In genomic region chr2L:1575604-1576003, dm6 we compare ENCODE assay signal across 1 fruit fly cellular context.
TF ChIP-seq lines count a peak whose summit lies in the region.

No protein-coding gene starts in this region.

TF ChIP-seq in whole organism, embryonic, 481 proteins besides CTCF, POLR2A, EP300 and RAD21 (continued from another document and continues in another):
- TF ChIP-seq Camta (GFP tag; optimal IDR thresholded peaks at IDR 0.05; lab: Kevin White, UChicago) (no peak), peb (GFP tag; IDR thresholded peaks at IDR 0.05; lab: Robert Waterston, UW) (no peak), gfzf (GFP tag; optimal IDR thresholded peaks at IDR 0.05; lab: Kevin White, UChicago) (no peak), MTF-1 (GFP tag; optimal IDR thresholded peaks at IDR 0.05; lab: Kevin White, UChicago; ENCODE audit: borderline replicate concordance) (no peak), chinmo (GFP tag; IDR thresholded peaks at IDR 0.05; lab: Robert Waterston, UW; ENCODE audit: partially characterized antibody) (no peak), Hmx (GFP tag; optimal IDR thresholded peaks at IDR 0.05; lab: Kevin White, UChicago) (no peak), trem (tag; optimal IDR thresholded peaks at IDR 0.05; lab: Kevin White, UChicago) (no peak), esg (GFP tag; conservative IDR thresholded peaks at IDR 0.05; lab: Robert Waterston, UW) (0 out of 2 replicates have a peak, but pooled peaks have one; percentile 20), inv (GFP tag; IDR thresholded peaks at IDR 0.05; lab: Robert Waterston, UW; ENCODE audit: partially characterized antibody) (no peak), Ets65A (GFP tag; lab: Kevin White, UChicago) (no peak), sens-2 (GFP tag; IDR thresholded peaks at IDR 0.05; lab: Robert Waterston, UW) (no peak), Lim3 (GFP tag; IDR thresholded peaks at IDR 0.05; lab: Robert Waterston, UW) (no peak), pb (GFP tag; optimal IDR thresholded peaks at IDR 0.05; lab: Kevin White, UChicago) (no peak), CG13775 (GFP tag; optimal IDR thresholded peaks at IDR 0.05; lab: Kevin White, UChicago) (no peak), tll (GFP tag; optimal IDR thresholded peaks at IDR 0.05; lab: Kevin White, UChicago) (no peak), CG10147 (GFP tag; optimal IDR thresholded peaks at IDR 0.05; lab: Kevin White, UChicago) (no peak), p53 (GFP tag; optimal IDR thresholded peaks at IDR 0.05; lab: Kevin White, UChicago) (no peak), CG12236 (GFP tag; optimal IDR thresholded peaks at IDR 0.05; lab: Kevin White, UChicago) (no peak), fu2 (GFP tag; optimal IDR thresholded peaks at IDR 0.05; lab: Kevin White, UChicago) (no peak), ewg (GFP tag; optimal IDR thresholded peaks at IDR 0.05; lab: Kevin White, UChicago) (peak; percentile 20), Doc3 (GFP tag; IDR thresholded peaks at IDR 0.05; lab: Robert Waterston, UW; ENCODE audit: partially characterized antibody) (no peak), CG13296 (GFP tag; optimal IDR thresholded peaks at IDR 0.05; lab: Kevin White, UChicago) (no peak), vnd (GFP tag; IDR thresholded peaks at IDR 0.05; lab: Robert Waterston, UW; ENCODE audit: partially characterized antibody) (no peak), Chrac-16 (GFP tag; optimal IDR thresholded peaks at IDR 0.05; lab: Kevin White, UChicago) (no peak), CG8924 (tag; optimal IDR thresholded peaks at IDR 0.05; lab: Kevin White, UChicago) (no peak), H15 (GFP tag; IDR thresholded peaks at IDR 0.05; lab: Robert Waterston, UW) (peak; percentile 41; the same call in 1 of the 3 replicates), run (tag; optimal IDR thresholded peaks at IDR 0.05; lab: Kevin White, UChicago) (no peak), chif (GFP tag; optimal IDR thresholded peaks at IDR 0.05; lab: Kevin White, UChicago) (peak in 1 of 2 experiments; percentile 20), jing (GFP tag; optimal IDR thresholded peaks at IDR 0.05; lab: Kevin White, UChicago) (peak; percentile 19), Lhr (GFP tag; optimal IDR thresholded peaks at IDR 0.05; lab: Kevin White, UChicago) (no peak), CG18599 (GFP tag; optimal IDR thresholded peaks at IDR 0.05; lab: Kevin White, UChicago) (peak; percentile 7), twi (tag; optimal IDR thresholded peaks at IDR 0.05; lab: Kevin White, UChicago) (no peak), CG4404 (GFP tag; IDR thresholded peaks at IDR 0.05; lab: Robert Waterston, UW) (no peak), CG2129 (GFP tag; IDR thresholded peaks at IDR 0.05; lab: Robert Waterston, UW; ENCODE audit: partially characterized antibody) (no peak), NfI (GFP tag; optimal IDR thresholded peaks at IDR 0.05; lab: Kevin White, UChicago) (peak; percentile 20), NC2β (GFP tag; optimal IDR thresholded peaks at IDR 0.05; lab: Kevin White, UChicago) (no peak), ash1 (GFP tag; optimal IDR thresholded peaks at IDR 0.05; lab: Kevin White, UChicago) (no peak), HHEX (GFP tag; optimal IDR thresholded peaks at IDR 0.05; lab: Kevin White, UChicago) (peak; percentile 42), CG12391 (tag; optimal IDR thresholded peaks at IDR 0.05; lab: Kevin White, UChicago) (no peak), Max (GFP tag; optimal IDR thresholded peaks at IDR 0.05; lab: Kevin White, UChicago) (no peak), tna (GFP tag; IDR thresholded peaks at IDR 0.05; lab: Robert Waterston, UW; ENCODE audit: partially characterized antibody) (no peak), zf30C (GFP tag; optimal IDR thresholded peaks at IDR 0.05; lab: Kevin White, UChicago) (no peak), E2f2 (GFP tag; IDR thresholded peaks at IDR 0.05; lab: Robert Waterston, UW) (no peak), org-1 (GFP tag; optimal IDR thresholded peaks at IDR 0.05; lab: Kevin White, UChicago) (no peak), CG17829 (tag; optimal IDR thresholded peaks at IDR 0.05; lab: Kevin White, UChicago) (no peak), CG13894 (tag; optimal IDR thresholded peaks at IDR 0.05; lab: Kevin White, UChicago) (no peak), CG12744 (GFP tag; optimal IDR thresholded peaks at IDR 0.05; lab: Kevin White, UChicago) (no peak), CG2712 (tag; optimal IDR thresholded peaks at IDR 0.05; lab: Kevin White, UChicago) (peak; percentile 54), CG12219 (GFP tag; optimal IDR thresholded peaks at IDR 0.05; lab: Kevin White, UChicago) (peak; percentile 2), CG6813 (GFP tag; optimal IDR thresholded peaks at IDR 0.05; lab: Kevin White, UChicago) (no peak), NK7.1 (GFP tag; optimal IDR thresholded peaks at IDR 0.05; lab: Kevin White, UChicago) (no peak), grau (tag; optimal IDR thresholded peaks at IDR 0.05; lab: Kevin White, UChicago) (peak; percentile 27), trh (GFP tag; optimal IDR thresholded peaks at IDR 0.05; lab: Kevin White, UChicago) (no peak), Nf-YB (GFP tag; optimal IDR thresholded peaks at IDR 0.05; lab: Kevin White, UChicago) (no peak), Oaz (GFP tag; IDR thresholded peaks at IDR 0.05; lab: Robert Waterston, UW) (no peak), PHDP (tag; optimal IDR thresholded peaks at IDR 0.05; lab: Kevin White, UChicago) (no peak), br (optimal IDR thresholded peaks at IDR 0.05; lab: Kevin White, UChicago) (no peak), D19A (tag; optimal IDR thresholded peaks at IDR 0.05; lab: Kevin White, UChicago) (peak; percentile 8), MESR4 (GFP tag; optimal IDR thresholded peaks at IDR 0.05; lab: Kevin White, UChicago) (no peak), Nf-YC (tag; optimal IDR thresholded peaks at IDR 0.05; lab: Kevin White, UChicago) (no peak), CG33557 (GFP tag; optimal IDR thresholded peaks at IDR 0.05; lab: Kevin White, UChicago) (no peak), Hmr (GFP tag; optimal IDR thresholded peaks at IDR 0.05; lab: Kevin White, UChicago) (no peak), Elba2 (GFP tag; optimal IDR thresholded peaks at IDR 0.05; lab: Kevin White, UChicago) (no peak), CG10462 (GFP tag; optimal IDR thresholded peaks at IDR 0.05; lab: Kevin White, UChicago) (no peak), ara (GFP tag; IDR thresholded peaks at IDR 0.05; lab: Robert Waterston, UW) (peak; percentile 68), CG9817 (tag; optimal IDR thresholded peaks at IDR 0.05; lab: Kevin White, UChicago) (no peak), Fer1 (GFP tag; optimal IDR thresholded peaks at IDR 0.05; lab: Kevin White, UChicago) (peak; percentile 10), CG10209 (GFP tag; optimal IDR thresholded peaks at IDR 0.05; lab: Kevin White, UChicago) (no peak), Lpt (GFP tag; optimal IDR thresholded peaks at IDR 0.05; lab: Kevin White, UChicago) (no peak), kay (GFP tag; optimal IDR thresholded peaks at IDR 0.05; lab: Kevin White, UChicago) (no peak), BtbVII (GFP tag; optimal IDR thresholded peaks at IDR 0.05; lab: Kevin White, UChicago) (no peak), HmgD (GFP tag; optimal IDR thresholded peaks at IDR 0.05; lab: Kevin White, UChicago) (no peak), CG6654 (GFP tag; optimal IDR thresholded peaks at IDR 0.05; lab: Kevin White, UChicago) (no peak), pzg (GFP tag; optimal IDR thresholded peaks at IDR 0.05; lab: Kevin White, UChicago) (no peak), CG12104 (GFP tag; optimal IDR thresholded peaks at IDR 0.05; lab: Kevin White, UChicago) (no peak), sug (tag; optimal IDR thresholded peaks at IDR 0.05; lab: Kevin White, UChicago) (no peak), mam (GFP tag; optimal IDR thresholded peaks at IDR 0.05; lab: Kevin White, UChicago) (no peak), CG3838 (GFP tag; optimal IDR thresholded peaks at IDR 0.05; lab: Kevin White, UChicago) (no peak), YL-1 (GFP tag; optimal IDR thresholded peaks at IDR 0.05; lab: Kevin White, UChicago) (no peak), CG10979 (tag; optimal IDR thresholded peaks at IDR 0.05; lab: Kevin White, UChicago) (no peak), CG2202 (tag; optimal IDR thresholded peaks at IDR 0.05; lab: Kevin White, UChicago) (no peak), da (GFP tag; optimal IDR thresholded peaks at IDR 0.05; lab: Kevin White, UChicago) (no peak), ab (GFP tag; optimal IDR thresholded peaks at IDR 0.05; lab: Kevin White, UChicago) (no peak), cad (GFP tag; optimal IDR thresholded peaks at IDR 0.05; lab: Kevin White, UChicago) (no peak), cwo (GFP tag; optimal IDR thresholded peaks at IDR 0.05; lab: Kevin White, UChicago) (no peak), CG30020 (tag; optimal IDR thresholded peaks at IDR 0.05; lab: Kevin White, UChicago) (no peak), gsb-n (tag; optimal IDR thresholded peaks at IDR 0.05; lab: Kevin White, UChicago) (no peak), CG3407 (GFP tag; optimal IDR thresholded peaks at IDR 0.05; lab: Kevin White, UChicago) (no peak), CG6254 (GFP tag; optimal IDR thresholded peaks at IDR 0.05; lab: Kevin White, UChicago) (no peak), CG17359 (tag; optimal IDR thresholded peaks at IDR 0.05; lab: Kevin White, UChicago) (peak; percentile 52), crp (GFP tag; optimal IDR thresholded peaks at IDR 0.05; lab: Kevin White, UChicago) (no peak), lola (GFP tag; optimal IDR thresholded peaks at IDR 0.05; lab: Kevin White, UChicago) (no peak), Meics (GFP tag; optimal IDR thresholded peaks at IDR 0.05; lab: Kevin White, UChicago) (no peak), CG7271 (tag; optimal IDR thresholded peaks at IDR 0.05; lab: Kevin White, UChicago) (no peak), CG13424 (tag; optimal IDR thresholded peaks at IDR 0.05; lab: Kevin White, UChicago) (peak; percentile 47), NC2α (GFP tag; optimal IDR thresholded peaks at IDR 0.05; lab: Kevin White, UChicago) (no peak), Fer3 (tag; optimal IDR thresholded peaks at IDR 0.05; lab: Kevin White, UChicago) (peak; percentile 12), jigr1 (GFP tag; IDR thresholded peaks at IDR 0.05; lab: Robert Waterston, UW) (no peak), CG18476 (GFP tag; optimal IDR thresholded peaks at IDR 0.05; lab: Kevin White, UChicago) (no peak), ase (GFP tag; IDR thresholded peaks at IDR 0.05; lab: Robert Waterston, UW) (peak; percentile 52; the same call in 2 of the 3 replicates), CG10321 (GFP tag; IDR thresholded peaks at IDR 0.05; lab: Robert Waterston, UW) (no peak), pnt (GFP tag; optimal IDR thresholded peaks at IDR 0.05; lab: Kevin White, UChicago) (peak; percentile 28), zfh2 (GFP tag; optimal IDR thresholded peaks at IDR 0.05; lab: Kevin White, UChicago) (no peak), CG13123 (GFP tag; optimal IDR thresholded peaks at IDR 0.05; lab: Kevin White, UChicago) (no peak), gsb (GFP tag; IDR thresholded peaks at IDR 0.05; lab: Robert Waterston, UW) (no peak), ttk (GFP tag; IDR thresholded peaks at IDR 0.05; lab: Robert Waterston, UW) (peak; percentile 42; the same call in 1 of the 2 replicates), CG14710 (tag; optimal IDR thresholded peaks at IDR 0.05; lab: Kevin White, UChicago) (no peak), CG7357 (GFP tag; IDR thresholded peaks at IDR 0.05; lab: Robert Waterston, UW) (no peak), Doc2 (GFP tag; IDR thresholded peaks at IDR 0.05; lab: Robert Waterston, UW) (peak; percentile 46; the same call in 1 of the 2 replicates), CG32767 (GFP tag; IDR thresholded peaks at IDR 0.05; lab: Robert Waterston, UW) (no peak), CG1529 (GFP tag; optimal IDR thresholded peaks at IDR 0.05; lab: Kevin White, UChicago) (no peak), CG4424 (GFP tag; optimal IDR thresholded peaks at IDR 0.05; lab: Kevin White, UChicago) (peak; percentile 37), wdn (GFP tag; IDR thresholded peaks at IDR 0.05; lab: Robert Waterston, UW) (no peak), CG14965 (GFP tag; optimal IDR thresholded peaks at IDR 0.05; lab: Kevin White, UChicago; ENCODE audit: borderline replicate concordance) (no peak), Dref (GFP tag; IDR thresholded peaks at IDR 0.05; lab: Robert Waterston, UW) (no peak), CG12769 (tag; optimal IDR thresholded peaks at IDR 0.05; lab: Kevin White, UChicago) (no peak), gem (tag; optimal IDR thresholded peaks at IDR 0.05; lab: Kevin White, UChicago) (peak; percentile 39), CG9215 (GFP tag; IDR thresholded peaks at IDR 0.05; lab: Robert Waterston, UW) (no peak), Hr3 (GFP tag; optimal IDR thresholded peaks at IDR 0.05; lab: Kevin White, UChicago) (no peak), Taf1 (GFP tag; IDR thresholded peaks at IDR 0.05; lab: Robert Waterston, UW) (no peak), Trl (optimal IDR thresholded peaks at IDR 0.05; lab: Kevin White, UChicago) (no peak), Trl (GFP tag; optimal IDR thresholded peaks at IDR 0.05; lab: Kevin White, UChicago) (no peak), HLH54F (GFP tag; optimal IDR thresholded peaks at IDR 0.05; lab: Kevin White, UChicago) (no peak), sima (GFP tag; optimal IDR thresholded peaks at IDR 0.05; lab: Kevin White, UChicago) (no peak), Dfd (GFP tag; optimal IDR thresholded peaks at IDR 0.05; lab: Kevin White, UChicago) (no peak), gce (GFP tag; IDR thresholded peaks at IDR 0.05; lab: Robert Waterston, UW) (peak; percentile 59; the same call in 1 of the 3 replicates), abd-A (tag; optimal IDR thresholded peaks at IDR 0.05; lab: Kevin White, UChicago) (no peak), CG17186 (GFP tag; optimal IDR thresholded peaks at IDR 0.05; lab: Kevin White, UChicago) (no peak), CG11456 (GFP tag; IDR thresholded peaks at IDR 0.05; lab: Robert Waterston, UW) (no peak), dati (GFP tag; IDR thresholded peaks at IDR 0.05; lab: Robert Waterston, UW) (0 out of 2 replicates have a peak, but pooled peaks have one; percentile 29), sob (GFP tag; IDR thresholded peaks at IDR 0.05; lab: Robert Waterston, UW) (no peak; the same call in 1 of the 2 replicates), dimm (GFP tag; IDR thresholded peaks at IDR 0.05; lab: Robert Waterston, UW) (no peak), Eip74EF (GFP tag; optimal IDR thresholded peaks at IDR 0.05; lab: Kevin White, UChicago) (peak in 1 of 2 experiments; percentile 4), Sry-β (GFP tag; optimal IDR thresholded peaks at IDR 0.05; lab: Kevin White, UChicago) (no peak), bsh (GFP tag; optimal IDR thresholded peaks at IDR 0.05; lab: Kevin White, UChicago) (peak; percentile 48 to 63), slou (GFP tag; optimal IDR thresholded peaks at IDR 0.05; lab: Kevin White, UChicago) (no peak), Ets97D (GFP tag; optimal IDR thresholded peaks at IDR 0.05; lab: Kevin White, UChicago) (no peak), CG7372 (GFP tag; IDR thresholded peaks at IDR 0.05; lab: Robert Waterston, UW) (no peak)
